Fruit fly (Drosophila melanogaster) Kc167 (cell line): ENCODE results near the gene Spt7.

ENCODE experiments used
- Myc ChIP-seq: fragments of >200 bp; optimal IDR thresholded peaks from 2 replicates; lab custom pipeline; 2017; ENCODE audit warnings: missing external identifiers
- Sin3A ChIP-seq: fragments of >200 bp; optimal IDR thresholded peaks from 2 replicates; lab custom pipeline; 2018; ENCODE audit warnings: missing external identifiers
- h ChIP-seq: fragments of >200 bp; optimal IDR thresholded peaks from 3 replicates; lab custom pipeline; 2018; ENCODE audit warnings: missing external identifiers
- insv ChIP-seq: fragments of >200 bp; optimal IDR thresholded peaks from 3 replicates; lab custom pipeline; 2018; ENCODE audit warnings: missing external identifiers
- psq ChIP-seq: fragments of >200 bp; optimal IDR thresholded peaks from 2 replicates; lab custom pipeline; 2017; ENCODE audit warnings: missing external identifiers
- ttk ChIP-seq: sonication (Bioruptor generic); optimal IDR thresholded peaks from 2 replicates; lab custom pipeline; 2017; ENCODE audit warnings: missing external identifiers

Gene Spt7

DNA sequence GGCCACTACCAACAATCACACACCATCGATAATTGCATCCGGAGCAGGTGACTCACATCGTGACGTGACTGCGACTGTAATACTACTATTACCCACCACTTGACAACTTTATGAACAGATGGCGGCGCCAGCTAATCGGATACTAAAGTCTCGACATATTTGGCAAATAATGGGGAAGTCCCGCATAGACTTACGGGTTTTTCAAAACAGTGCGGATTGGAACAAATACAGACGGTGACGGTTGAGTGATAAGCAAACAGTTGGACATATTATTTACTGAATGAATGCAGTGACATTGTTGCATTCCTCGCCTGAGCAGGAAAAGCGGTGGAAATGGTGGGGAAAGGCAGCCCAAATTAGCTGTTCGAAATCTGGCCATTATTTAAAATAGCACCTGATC, 26.3 kb downstream of the Spt7 start:
- TF ChIP-seq insv (no peak), psq (no peak), ttk (no peak), Myc (lab: Kevin White, UChicago) (no peak), h (lab: Kevin White, UChicago) (no peak), Sin3A (no peak)

dm6 chrX:17877974-17878373, 27.7 kb downstream of the Spt7 start:
- TF ChIP-seq h (lab: Kevin White, UChicago) (no peak), Myc (lab: Kevin White, UChicago) (no peak), psq (no peak), ttk (no peak), Sin3A (no peak), insv (no peak)

DNA sequence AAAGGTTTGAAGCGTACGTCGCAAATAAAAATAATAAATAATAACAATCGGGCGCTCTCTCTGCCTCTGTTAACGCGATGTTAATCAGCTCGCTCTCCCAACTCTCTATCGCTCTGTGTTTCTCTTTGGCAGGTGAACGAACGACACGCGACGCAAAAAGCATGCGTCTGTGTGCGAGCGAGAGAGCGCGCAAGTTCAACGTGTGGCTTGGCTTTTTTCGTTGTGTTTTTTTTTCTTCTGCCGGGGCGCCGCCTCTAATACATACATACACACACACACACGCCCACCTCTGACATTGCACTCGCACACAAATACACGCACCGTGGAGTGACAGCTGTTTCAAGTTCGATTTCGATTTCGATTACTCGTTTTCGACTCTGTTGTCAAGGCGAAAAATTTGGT, 28.4 kb downstream of the Spt7 start:
- TF ChIP-seq h (lab: Kevin White, UChicago) (no peak), psq (no peak), ttk (no peak), Myc (lab: Kevin White, UChicago) (no peak), insv (no peak), Sin3A (no peak)

DNA sequence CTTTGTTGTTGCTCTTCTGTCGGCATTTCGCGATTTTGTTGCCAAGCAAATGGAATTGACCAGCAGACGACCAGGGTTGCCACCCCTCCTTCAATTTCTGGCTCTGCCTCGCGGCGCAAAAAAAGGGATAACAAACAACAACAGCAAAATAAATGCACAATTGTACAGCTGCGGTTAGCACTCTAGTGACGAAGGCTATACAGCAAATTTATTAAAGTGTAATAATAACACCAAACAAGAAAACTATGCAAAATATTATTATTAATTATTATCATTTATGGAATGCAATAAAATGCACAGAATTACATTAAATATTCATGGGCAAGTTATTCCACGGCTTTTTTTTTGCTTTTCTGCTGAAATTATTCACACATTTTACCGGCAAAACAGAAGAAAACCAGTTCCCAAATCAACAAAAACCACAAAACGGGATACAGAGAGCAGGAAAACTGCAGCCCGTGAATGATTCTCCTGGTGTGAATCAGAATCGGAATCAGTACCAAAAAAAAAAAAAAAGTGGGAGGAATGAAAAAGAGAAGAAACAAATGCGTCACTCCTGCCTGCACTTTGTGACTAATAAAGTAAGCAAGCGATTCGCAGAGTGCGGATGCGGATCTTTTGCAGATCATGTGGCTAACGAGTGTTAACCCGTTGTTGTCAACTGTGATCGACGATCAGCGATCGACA, 29.1 kb downstream of the Spt7 start:
- TF ChIP-seq h (lab: Kevin White, UChicago) (no peak), Sin3A (no peak), insv (no peak), Myc (lab: Kevin White, UChicago) (no peak), psq (no peak)

DNA sequence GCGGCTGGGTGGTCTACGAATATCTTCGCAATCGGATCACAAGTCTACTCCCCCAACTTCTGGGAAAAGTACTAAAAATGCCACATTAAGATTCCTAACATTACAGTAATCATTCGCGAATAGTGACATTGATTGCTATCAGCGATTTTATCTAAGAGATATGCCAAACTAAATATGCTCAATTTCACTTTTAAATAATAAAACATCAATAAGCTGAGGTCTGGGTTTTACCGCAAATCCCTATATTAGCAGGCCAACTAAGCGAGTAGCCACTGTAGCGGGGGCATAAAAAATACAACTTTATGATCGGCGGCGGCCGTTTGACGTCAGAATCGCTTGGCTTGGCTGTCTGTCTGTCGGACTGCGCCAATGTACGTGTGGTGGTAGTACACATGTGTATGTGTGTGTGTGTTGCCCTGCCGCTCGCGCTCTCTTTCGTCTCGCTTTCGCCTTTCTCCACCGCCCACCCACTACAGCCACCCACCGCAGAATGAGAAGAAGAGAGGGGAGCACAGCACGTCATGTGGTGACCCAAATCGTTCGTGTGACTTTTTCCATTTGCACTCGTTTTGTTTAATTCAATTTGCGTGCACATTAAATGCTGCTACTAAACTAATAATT, 30.1 kb downstream of the Spt7 start:
- TF ChIP-seq Myc (lab: Kevin White, UChicago) (no peak), ttk (no peak), h (lab: Kevin White, UChicago) (no peak), Sin3A (no peak), insv (no peak), psq (no peak)

dm6 chrX:17881138-17882121, 31.2 kb downstream of the Spt7 start:
- TF ChIP-seq h (lab: Kevin White, UChicago) (no peak), Sin3A (no peak), ttk (no peak), insv (no peak), Myc (lab: Kevin White, UChicago) (no peak), psq (no peak)

- TF ChIP-seq h (lab: Kevin White, UChicago) (no peak), psq (no peak), Sin3A (no peak), Myc (lab: Kevin White, UChicago) (no peak), ttk (no peak), insv (no peak)
Measured at dm6 chrX:17882769-17883168, 32.5 kb downstream of the Spt7 start.

DNA sequence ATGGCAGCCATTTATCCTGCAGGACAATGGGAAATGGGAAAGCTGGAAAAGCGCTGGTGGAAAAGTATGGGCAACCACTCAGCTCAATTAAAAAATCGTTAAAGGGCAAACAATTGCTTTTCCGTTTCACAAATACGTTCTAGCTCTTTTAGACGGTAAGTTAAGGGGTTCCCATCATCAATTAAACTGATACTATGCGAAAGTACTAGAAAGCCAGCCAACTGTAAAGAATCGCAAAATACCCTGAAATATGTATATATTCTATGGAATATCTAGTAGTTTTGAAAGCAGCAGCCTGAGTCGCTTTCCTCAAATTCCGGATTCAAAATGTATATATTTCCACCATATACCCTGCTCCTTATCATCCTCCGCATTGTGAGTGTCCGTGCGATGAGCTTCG, 33.2 kb downstream of the Spt7 start, which contains the start of gene CG12985:
Gene CG12985, plus strand, starts transcription at position 301 of the 400 bp plus-strand sequence.
- TF ChIP-seq Sin3A (no peak), Myc (lab: Kevin White, UChicago) (no peak), psq (no peak), insv (no peak), ttk (no peak), h (lab: Kevin White, UChicago) (no peak)

dm6 chrX:17884567-17884966, 34.3 kb downstream of the Spt7 start:
- TF ChIP-seq psq (no peak), Myc (lab: Kevin White, UChicago) (no peak), ttk (no peak), Sin3A (no peak), insv (no peak), h (lab: Kevin White, UChicago) (no peak)

- TF ChIP-seq insv (no peak), Sin3A (no peak), ttk (no peak), psq (no peak), h (lab: Kevin White, UChicago) (no peak), Myc (lab: Kevin White, UChicago) (no peak)
Measured at dm6 chrX:17885295-17885694, 35.0 kb downstream of the Spt7 start.

dm6 chrX:17886107-17886448, 35.8 kb downstream of the Spt7 start:
- TF ChIP-seq psq (no peak), Myc (lab: Kevin White, UChicago) (no peak), Sin3A (no peak), insv (no peak), ttk (no peak)

DNA sequence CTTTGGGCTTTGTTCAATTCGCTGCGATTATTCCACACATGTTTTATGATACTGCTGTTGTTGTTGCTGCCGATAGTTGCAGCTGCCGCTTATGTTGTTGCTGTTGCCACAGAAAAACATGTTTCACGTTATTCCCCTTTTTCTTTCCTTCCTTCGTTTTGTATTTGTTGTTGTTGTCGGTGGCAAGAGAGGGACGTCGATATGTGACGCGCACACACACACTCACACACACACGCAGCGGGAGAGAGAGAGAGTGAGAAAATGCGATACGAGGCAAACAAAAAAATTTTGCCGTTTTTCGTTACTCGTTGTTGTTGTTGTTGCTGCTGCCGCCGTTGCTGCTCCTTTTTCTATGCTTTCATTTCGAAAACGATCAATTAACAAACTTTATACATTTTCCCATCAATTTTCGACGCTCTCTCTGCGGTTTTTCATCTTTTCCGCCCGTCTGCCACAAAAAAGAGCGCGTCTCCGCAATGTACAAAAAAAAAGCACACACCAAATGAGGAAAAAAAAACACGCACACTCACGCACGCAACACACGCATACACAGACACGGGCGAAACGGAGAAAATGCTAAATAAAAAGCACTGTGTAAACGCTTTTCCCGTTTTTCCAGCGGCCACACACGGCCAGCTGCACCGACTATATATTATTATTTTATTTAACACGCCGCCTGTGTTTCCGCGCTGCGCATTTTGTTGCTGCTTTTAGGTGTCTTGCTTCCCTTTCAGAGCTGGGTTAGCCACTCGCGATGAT, 36.4 kb downstream of the Spt7 start:
- TF ChIP-seq h (lab: Kevin White, UChicago) (no peak), ttk (no peak), Sin3A (no peak), Myc (lab: Kevin White, UChicago) (no peak), psq (no peak), insv (no peak)
